Fruit fly (Drosophila melanogaster) whole organism: ENCODE results near the gene CG11999.
A peak's percentile ranks its signal among the peaks of the same experiment; 100 is the strongest.

ENCODE experiments used
- CG8478 ChIP-seq: fragments of >200 bp; optimal IDR thresholded peaks from 2 replicates; lab custom pipeline; 2018; ENCODE audit warnings: inconsistent platforms
- Dll ChIP-seq: fragments of >200 bp; optimal IDR thresholded peaks from 2 replicates; lab custom pipeline; 2017
- EcR ChIP-seq, 2 experiments: fragments of >200 bp; optimal IDR thresholded peaks; 2 replicates each; lab custom pipeline; 2017; ENCODE audit warnings: missing biosample characterization in 2 of 2, missing genetic modification characterization in 2 of 2, missing genetic modification reagents in 2 of 2
- pan ChIP-seq: fragments of >200 bp; optimal IDR thresholded peaks from 2 replicates; lab custom pipeline; 2017
- psq ChIP-seq: fragments of >200 bp; optimal IDR thresholded peaks from 2 replicates; lab custom pipeline; 2017
- usp ChIP-seq: fragments of >200 bp; optimal IDR thresholded peaks from 2 replicates; lab custom pipeline; 2017; ENCODE audit warnings: missing biosample characterization, missing genetic modification characterization, mixed read lengths

The CG11999 gene

DNA sequence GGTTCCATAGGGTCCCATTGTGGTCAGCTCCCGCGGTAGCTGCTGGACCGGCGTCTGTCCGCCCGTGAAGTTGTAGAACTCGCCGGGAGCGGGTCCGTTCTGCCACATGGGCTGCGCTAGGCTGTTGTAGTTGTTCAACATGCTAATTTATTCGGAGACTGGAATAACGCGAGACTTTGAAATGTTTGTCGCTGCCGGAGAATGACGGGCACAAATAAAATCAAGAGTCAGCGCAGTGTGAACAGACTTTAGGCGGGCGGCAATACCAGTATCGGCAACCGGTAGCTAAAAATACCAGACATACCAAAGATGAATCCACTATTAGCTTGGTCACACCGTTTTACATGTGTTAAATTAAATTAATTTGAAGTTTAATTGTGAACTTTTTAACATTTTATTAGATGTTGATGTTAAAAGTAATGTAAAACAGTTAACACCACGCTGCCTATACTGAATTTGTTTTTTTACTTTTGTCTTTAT, 3.4 kb upstream of the CG11999 start, which contains the start of gene Prosbeta7:
Gene Prosbeta7, minus strand, starts transcription at position 430 of the 480 bp plus-strand sequence.
- TF ChIP-seq usp (GFP tag; lab: Kevin White, UChicago) (no peak), pan (lab: Kevin White, UChicago) (no peak)

DNA sequence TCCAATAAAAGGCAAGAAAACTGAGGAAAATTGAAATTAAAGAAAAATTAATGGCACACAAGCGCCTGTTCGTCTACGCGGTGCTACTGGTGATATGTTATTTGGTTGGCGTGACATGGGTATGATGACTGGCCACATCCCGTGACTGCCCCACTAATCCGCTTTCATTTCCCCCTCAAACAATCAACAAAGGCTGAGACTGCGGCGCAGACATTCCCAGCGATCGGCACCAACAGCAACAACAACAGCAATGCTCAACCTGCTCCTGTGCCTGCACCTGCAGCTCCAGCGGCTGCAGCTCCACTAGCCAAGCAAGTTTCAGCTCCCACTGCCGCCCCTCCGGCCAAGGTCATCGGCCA, 567 bp upstream of the CG11999 start:
- TF ChIP-seq psq (lab: Kevin White, UChicago) (no peak), usp (GFP tag; lab: Kevin White, UChicago) (no peak), pan (lab: Kevin White, UChicago) (no peak), Dll (lab: Kevin White, UChicago) (no peak), EcR (GFP tag; optimal IDR thresholded peaks at IDR 0.05; lab: Kevin White, UChicago) (no peak), CG8478 (lab: Kevin White, UChicago) (no peak)

DNA sequence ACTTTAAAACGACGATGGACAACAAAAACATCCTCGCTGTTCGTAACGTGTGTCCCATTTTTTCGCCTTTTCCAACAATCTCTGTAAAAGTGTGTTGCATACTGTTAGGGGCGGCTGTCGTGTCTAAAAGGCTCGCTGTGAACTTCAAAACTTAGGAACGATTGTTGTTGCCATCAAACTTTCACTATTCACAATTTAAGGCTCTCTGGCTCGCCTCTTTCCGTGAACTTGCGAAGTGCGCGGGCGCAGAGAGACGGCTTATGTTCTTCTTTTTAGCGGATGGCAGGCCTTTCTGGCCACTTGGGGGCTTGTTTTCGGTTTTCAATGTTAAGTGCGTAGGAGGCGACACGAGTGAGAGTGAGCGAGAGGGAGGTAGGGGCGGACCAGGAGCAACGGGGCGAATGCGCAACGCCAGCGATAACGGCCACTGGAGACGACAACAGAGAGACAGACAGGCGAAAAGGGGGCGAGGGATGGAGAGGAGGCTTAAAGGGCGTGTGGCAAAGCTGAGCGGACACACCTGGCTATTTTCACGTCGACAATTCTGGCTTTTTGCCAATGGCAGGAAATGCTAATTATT, 4.1 kb downstream of the CG11999 start, which contains the start of gene mtd:
Gene mtd, minus strand, starts transcription at position 51 of the 580 bp plus-strand sequence.
- TF ChIP-seq usp (GFP tag; lab: Kevin White, UChicago) (no peak), psq (lab: Kevin White, UChicago) (no peak), EcR (GFP tag; optimal IDR thresholded peaks at IDR 0.05; lab: Kevin White, UChicago) (no peak), Dll (lab: Kevin White, UChicago) (no peak), pan (lab: Kevin White, UChicago) (no peak), CG8478 (lab: Kevin White, UChicago) (no peak)

DNA sequence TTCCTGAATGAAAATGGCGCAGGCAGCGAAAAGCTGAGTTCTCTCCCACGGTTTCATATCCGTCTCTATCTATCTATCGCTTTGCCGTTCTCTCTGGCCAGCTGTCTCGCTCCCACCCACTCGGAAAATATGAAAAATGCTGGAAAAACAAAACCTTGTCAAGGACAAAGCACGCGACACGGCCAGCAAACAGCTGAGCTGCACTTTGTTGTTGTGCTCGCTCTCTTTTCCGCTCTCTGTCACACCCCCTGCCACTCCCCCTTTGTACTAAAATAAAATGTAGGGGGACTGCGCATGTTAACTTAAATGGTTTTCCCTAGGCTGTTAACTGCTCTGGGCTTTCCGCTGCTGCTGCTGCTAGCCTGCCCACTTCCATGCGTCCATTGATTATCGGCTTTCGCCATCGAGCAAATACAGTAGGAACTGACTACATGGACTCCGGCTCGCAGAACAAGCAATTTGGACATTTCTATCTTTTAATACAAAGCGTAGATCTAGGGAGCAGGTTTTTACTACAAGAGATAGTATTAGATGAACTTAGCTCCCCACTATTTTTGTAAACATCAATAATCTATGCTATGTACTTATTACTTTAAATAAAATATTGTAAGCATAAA, 7.7 kb downstream of the CG11999 start:
- TF ChIP-seq Dll (lab: Kevin White, UChicago) (no peak), EcR (GFP tag; optimal IDR thresholded peaks at IDR 0.05; lab: Kevin White, UChicago) (no peak), CG8478 (lab: Kevin White, UChicago) (no peak), usp (GFP tag; lab: Kevin White, UChicago) (no peak), psq (lab: Kevin White, UChicago) (no peak), pan (lab: Kevin White, UChicago) (no peak)

DNA sequence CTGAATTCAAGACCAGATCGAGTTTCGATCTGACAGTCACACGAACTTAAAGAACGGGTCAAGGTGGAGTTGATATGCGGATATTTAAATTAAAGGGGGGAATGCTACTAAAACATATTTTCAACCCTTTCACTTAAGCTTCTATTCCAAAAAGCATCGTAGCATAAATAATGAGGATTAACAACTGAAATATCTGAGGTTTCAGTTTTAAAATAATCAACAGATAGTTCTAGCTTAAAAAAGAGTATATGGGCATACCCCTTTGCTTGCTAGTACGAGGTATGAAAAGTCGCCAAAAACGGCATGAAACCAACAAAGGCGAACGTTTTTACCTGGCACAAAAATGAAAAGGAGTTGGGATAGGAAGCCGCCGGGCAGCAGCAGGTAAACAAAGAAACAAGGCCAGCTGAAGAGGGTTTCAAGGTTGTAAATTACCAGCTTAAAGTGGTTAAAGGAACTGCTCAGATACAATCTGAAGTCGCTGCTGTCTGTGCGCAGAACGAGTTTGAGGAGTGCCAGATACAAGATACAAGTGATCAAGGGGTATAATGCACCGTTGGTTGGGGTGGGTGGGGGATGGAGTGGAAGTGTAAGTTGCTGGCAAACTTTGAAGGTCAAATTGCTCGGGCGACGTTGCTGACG, 22.7 kb downstream of the CG11999 start:
- TF ChIP-seq pan (lab: Kevin White, UChicago) (peak; percentile 65), usp (GFP tag; lab: Kevin White, UChicago) (no peak)

DNA sequence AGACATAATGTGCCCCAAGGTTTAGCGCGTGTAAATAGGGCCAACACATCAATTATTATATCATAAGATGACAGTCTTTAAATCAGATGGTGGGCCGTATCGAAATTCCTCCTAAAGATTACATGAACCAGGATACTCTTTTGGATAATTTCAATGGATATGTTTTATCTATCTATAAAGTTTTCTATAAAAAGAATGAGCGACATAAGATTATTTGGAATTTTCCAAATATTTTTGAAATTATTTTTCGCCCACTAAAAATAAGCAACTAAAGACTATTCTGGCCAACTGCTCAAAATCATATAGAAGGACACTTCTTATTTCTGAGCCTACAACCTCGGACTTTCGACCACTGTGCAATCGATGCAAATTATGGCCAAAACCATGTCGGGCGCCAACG, 24.2 kb downstream of the CG11999 start:
- TF ChIP-seq CG8478 (lab: Kevin White, UChicago) (no peak), Dll (lab: Kevin White, UChicago) (no peak), EcR (GFP tag; optimal IDR thresholded peaks at IDR 0.05; lab: Kevin White, UChicago) (no peak), psq (lab: Kevin White, UChicago) (no peak), usp (GFP tag; lab: Kevin White, UChicago) (no peak), pan (lab: Kevin White, UChicago) (no peak)

DNA sequence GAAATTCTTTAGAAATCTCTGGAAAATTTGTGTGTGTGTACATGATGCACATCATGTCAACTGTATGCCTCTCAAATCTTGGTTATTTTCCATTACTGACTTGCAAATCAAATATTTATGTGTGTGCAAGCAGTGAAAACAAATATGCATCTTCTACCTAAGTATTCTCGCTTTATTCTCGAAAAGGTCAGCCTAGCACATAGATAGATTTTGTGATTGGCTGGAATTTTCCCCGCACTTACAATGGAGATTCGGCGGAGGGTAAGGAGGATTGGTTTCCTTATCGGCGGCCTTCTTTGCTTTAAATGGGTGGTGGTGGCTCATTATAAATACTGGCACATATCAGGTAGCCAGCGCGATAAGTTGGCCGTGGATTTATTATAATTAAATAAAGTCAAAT, 26.6 kb downstream of the CG11999 start:
- TF ChIP-seq EcR (GFP tag; optimal IDR thresholded peaks at IDR 0.05; lab: Kevin White, UChicago) (no peak), usp (GFP tag; lab: Kevin White, UChicago) (no peak), psq (lab: Kevin White, UChicago) (no peak), pan (lab: Kevin White, UChicago) (no peak), CG8478 (lab: Kevin White, UChicago) (no peak), Dll (lab: Kevin White, UChicago) (no peak)

DNA sequence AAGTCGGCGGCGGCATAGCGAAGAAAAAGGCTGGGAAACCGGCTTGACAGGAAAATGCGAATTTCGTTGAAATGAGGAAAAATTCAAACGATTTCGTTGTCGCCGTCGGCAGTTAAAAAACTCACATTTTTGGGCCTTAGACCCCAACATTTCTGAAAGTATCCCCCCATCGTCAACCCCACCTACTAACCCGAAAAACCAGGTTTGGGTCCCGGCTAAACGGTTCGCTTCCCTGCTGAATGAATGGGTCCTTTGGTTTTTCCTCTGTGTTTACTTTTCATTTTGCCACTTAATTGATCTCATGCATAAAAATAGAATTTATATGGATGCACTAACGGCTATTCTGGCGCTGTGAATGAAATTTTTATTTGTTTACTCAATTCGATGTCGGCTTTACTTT, 28.4 kb downstream of the CG11999 start:
- TF ChIP-seq pan (lab: Kevin White, UChicago) (no peak), EcR (GFP tag; optimal IDR thresholded peaks at IDR 0.05; lab: Kevin White, UChicago) (no peak), psq (lab: Kevin White, UChicago) (no peak), CG8478 (lab: Kevin White, UChicago) (no peak), usp (GFP tag; lab: Kevin White, UChicago) (no peak)

DNA sequence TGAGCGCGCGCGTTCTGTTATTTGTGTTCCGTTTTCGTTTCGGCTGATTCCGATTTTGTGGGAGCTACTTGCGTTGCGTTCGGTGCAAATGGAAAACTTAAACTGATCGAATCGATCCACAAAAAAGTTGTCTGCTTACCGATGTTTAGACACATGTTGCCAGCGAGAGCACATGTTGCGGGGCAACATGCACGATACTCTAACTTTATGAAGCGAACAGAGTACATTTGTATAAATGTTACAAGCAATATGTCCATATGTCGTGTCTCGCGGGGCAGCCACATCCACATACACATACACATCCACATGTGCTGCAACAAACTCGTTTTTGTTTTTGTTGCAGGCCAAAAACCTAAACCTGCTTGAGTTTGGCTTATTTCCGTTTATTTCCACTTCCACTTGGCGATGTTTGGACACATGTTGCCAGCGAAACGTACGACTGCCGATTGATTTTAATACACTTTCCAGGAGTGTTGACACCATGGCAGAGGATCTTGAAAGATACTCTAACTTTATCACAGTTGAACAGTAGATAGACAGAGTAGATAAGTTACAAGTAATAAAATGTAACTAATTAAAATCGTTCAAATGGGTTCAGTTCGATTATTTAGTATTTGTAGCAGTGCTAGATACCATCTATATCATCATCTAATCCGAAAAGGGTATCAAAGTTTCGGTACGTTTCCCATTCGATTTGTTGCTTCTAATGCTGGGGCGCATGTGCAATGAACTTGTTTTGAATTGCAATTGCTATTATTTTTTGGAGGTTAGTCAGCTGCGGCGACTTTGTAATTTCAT, 30.6 kb downstream of the CG11999 start:
- TF ChIP-seq EcR (GFP tag; optimal IDR thresholded peaks at IDR 0.05; lab: Kevin White, UChicago) (no peak), psq (lab: Kevin White, UChicago) (no peak), Dll (lab: Kevin White, UChicago) (no peak), usp (GFP tag; lab: Kevin White, UChicago) (no peak), pan (lab: Kevin White, UChicago) (no peak), CG8478 (lab: Kevin White, UChicago) (no peak)

DNA sequence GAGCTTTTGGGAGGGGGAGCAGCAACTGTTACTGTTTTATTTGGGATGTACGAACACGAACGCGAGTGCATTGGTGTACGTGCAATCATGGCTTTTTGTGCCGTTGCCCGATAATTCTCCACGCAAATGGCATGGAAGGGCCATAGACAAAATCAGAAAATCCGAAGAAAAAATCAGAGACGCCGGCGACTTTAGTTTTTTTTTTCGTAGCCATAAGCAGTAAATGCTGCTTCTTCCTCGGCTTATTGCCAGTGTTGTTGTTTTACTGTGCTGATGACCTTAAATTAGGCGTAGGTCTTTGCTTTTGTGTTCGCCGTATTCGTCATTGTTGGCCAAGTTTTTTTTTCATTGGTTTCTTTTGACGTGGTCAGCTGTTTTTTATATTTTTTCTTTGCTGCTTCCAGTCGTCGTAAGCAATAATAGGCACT, 32.4 kb downstream of the CG11999 start:
- TF ChIP-seq EcR (GFP tag; optimal IDR thresholded peaks at IDR 0.05; lab: Kevin White, UChicago) = no peak
- no peak for TF ChIP-seq Dll (lab: Kevin White, UChicago)
- TF ChIP-seq CG8478 (lab: Kevin White, UChicago) = no peak
- no peak for TF ChIP-seq psq (lab: Kevin White, UChicago)
- TF ChIP-seq pan (lab: Kevin White, UChicago) = no peak

DNA sequence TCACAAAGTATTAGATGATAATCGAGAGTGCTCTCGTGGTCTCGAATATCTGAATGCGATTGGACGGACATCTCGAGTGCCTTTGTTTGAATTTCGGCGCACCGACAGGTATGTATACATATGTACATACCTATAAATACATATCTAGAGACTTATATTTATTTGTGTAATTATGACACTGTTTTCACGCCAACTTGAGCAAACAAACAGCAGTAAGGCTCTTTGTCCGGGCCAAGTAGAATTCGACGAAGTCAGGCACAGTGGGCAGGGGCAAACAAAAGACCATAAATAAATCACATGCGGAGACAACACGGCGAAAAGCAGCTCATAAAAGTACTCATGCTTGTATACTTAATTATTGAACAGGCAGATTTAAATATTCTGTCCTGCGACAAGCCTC, 33.9 kb downstream of the CG11999 start:
- TF ChIP-seq CG8478 (lab: Kevin White, UChicago) = no peak
- TF ChIP-seq psq (lab: Kevin White, UChicago) = no peak
- TF ChIP-seq EcR (GFP tag; optimal IDR thresholded peaks at IDR 0.05; lab: Kevin White, UChicago) = no peak
- TF ChIP-seq pan (lab: Kevin White, UChicago) = no peak
- TF ChIP-seq Dll (lab: Kevin White, UChicago) = no peak
- TF ChIP-seq usp (GFP tag; lab: Kevin White, UChicago) = no peak
